Worm (Caenorhabditis elegans): Measurements from ENCODE around the gene Y39A1A.21.

Gene Y39A1A.21

ce11 chrIII:10703833-10704232, 3.0 kb downstream of the Y39A1A.21 start:
- TF ChIP-seq klf-2 (GFP tag; conservative IDR thresholded peaks at IDR 0.05) (no peak), ztf-23 (GFP tag; IDR thresholded peaks at IDR 0.05) (no peak), tab-1 (GFP tag; IDR thresholded peaks at IDR 0.05) (no peak), cog-1 (tag; optimal IDR thresholded peaks at IDR 0.05) (no peak), ref-1 (GFP tag; conservative IDR thresholded peaks at IDR 0.05) (no peak), T22C8.4 (GFP tag; IDR thresholded peaks at IDR 0.05) (no peak), flt-1 (GFP tag; IDR thresholded peaks at IDR 0.05) (no peak), med-1 (GFP tag; optimal IDR thresholded peaks at IDR 0.05; ENCODE audit: insufficient read depth) (no peak), ztf-29 (GFP tag; IDR thresholded peaks at IDR 0.05) (no peak)

- TF ChIP-seq ztf-23 (GFP tag; IDR thresholded peaks at IDR 0.05) (no peak), ztf-29 (GFP tag; IDR thresholded peaks at IDR 0.05) (no peak), tab-1 (GFP tag; IDR thresholded peaks at IDR 0.05) (no peak), ref-1 (GFP tag; conservative IDR thresholded peaks at IDR 0.05) (no peak), klf-2 (GFP tag; conservative IDR thresholded peaks at IDR 0.05) (no peak), cog-1 (tag; optimal IDR thresholded peaks at IDR 0.05) (no peak), med-1 (GFP tag; optimal IDR thresholded peaks at IDR 0.05; ENCODE audit: insufficient read depth) (no peak), T22C8.4 (GFP tag; IDR thresholded peaks at IDR 0.05) (no peak), flt-1 (GFP tag; IDR thresholded peaks at IDR 0.05) (no peak)
Observed at ce11 chrIII:10702805-10703204, 4.0 kb downstream of the Y39A1A.21 start.

- TF ChIP-seq ztf-23 (GFP tag; IDR thresholded peaks at IDR 0.05) (no peak), ztf-29 (GFP tag; IDR thresholded peaks at IDR 0.05) (no peak), cog-1 (tag; optimal IDR thresholded peaks at IDR 0.05) (no peak), ref-1 (GFP tag; conservative IDR thresholded peaks at IDR 0.05) (no peak), klf-2 (GFP tag; conservative IDR thresholded peaks at IDR 0.05) (no peak), med-1 (GFP tag; optimal IDR thresholded peaks at IDR 0.05; ENCODE audit: insufficient read depth) (no peak), tab-1 (GFP tag; IDR thresholded peaks at IDR 0.05) (no peak), flt-1 (GFP tag; IDR thresholded peaks at IDR 0.05) (no peak), T22C8.4 (GFP tag; IDR thresholded peaks at IDR 0.05) (no peak)
Observed at ce11 chrIII:10700460-10700859, 6.4 kb downstream of the Y39A1A.21 start, which contains the start of gene Y39A1A.20. TSS of gene Y39A1A.20 (minus strand) at chrIII:10700560.

ce11 chrIII:10694294-10694693, 12.5 kb downstream of the Y39A1A.21 start, which contains the start of the genes Y39A1A.18 and fmo-3:
TSS of gene Y39A1A.18 (minus strand) at chrIII:10694485.
TSS of gene fmo-3 (plus strand) at chrIII:10694681.
- TF ChIP-seq klf-2 (GFP tag; conservative IDR thresholded peaks at IDR 0.05) (no peak), ztf-29 (GFP tag; IDR thresholded peaks at IDR 0.05) (no peak), T22C8.4 (GFP tag; IDR thresholded peaks at IDR 0.05) (no peak), cog-1 (tag; optimal IDR thresholded peaks at IDR 0.05) (no peak), ref-1 (GFP tag; conservative IDR thresholded peaks at IDR 0.05) (no peak), tab-1 (GFP tag; IDR thresholded peaks at IDR 0.05) (no peak), ztf-23 (GFP tag; IDR thresholded peaks at IDR 0.05) (no peak), med-1 (GFP tag; optimal IDR thresholded peaks at IDR 0.05; ENCODE audit: insufficient read depth) (no peak), flt-1 (GFP tag; IDR thresholded peaks at IDR 0.05) (no peak)

ce11 chrIII:10691019-10691418, 15.8 kb downstream of the Y39A1A.21 start, which contains the start of gene Y39A1A.17:
TSS of gene Y39A1A.17 (minus strand) at chrIII:10691119.
- TF ChIP-seq ztf-29 (GFP tag; IDR thresholded peaks at IDR 0.05) (no peak), tab-1 (GFP tag; IDR thresholded peaks at IDR 0.05) (no peak), ref-1 (GFP tag; conservative IDR thresholded peaks at IDR 0.05) (no peak), klf-2 (GFP tag; conservative IDR thresholded peaks at IDR 0.05) (no peak), med-1 (GFP tag; optimal IDR thresholded peaks at IDR 0.05; ENCODE audit: insufficient read depth) (no peak), ztf-23 (GFP tag; IDR thresholded peaks at IDR 0.05) (no peak), cog-1 (tag; optimal IDR thresholded peaks at IDR 0.05) (no peak), flt-1 (GFP tag; IDR thresholded peaks at IDR 0.05) (no peak), T22C8.4 (GFP tag; IDR thresholded peaks at IDR 0.05) (no peak)

ce11 chrIII:10689057-10689456, 17.8 kb downstream of the Y39A1A.21 start, which contains the start of gene Y39A1A.31:
TSS of gene Y39A1A.31 (minus strand) at chrIII:10689157.
- TF ChIP-seq ztf-23 (GFP tag; IDR thresholded peaks at IDR 0.05): no peak
- no peak for TF ChIP-seq med-1 (GFP tag; optimal IDR thresholded peaks at IDR 0.05; ENCODE audit: insufficient read depth)
- no peak for TF ChIP-seq T22C8.4 (GFP tag; IDR thresholded peaks at IDR 0.05)
- TF ChIP-seq ref-1 (GFP tag; conservative IDR thresholded peaks at IDR 0.05): no peak
- TF ChIP-seq cog-1 (tag; optimal IDR thresholded peaks at IDR 0.05): no peak
- TF ChIP-seq ztf-29 (GFP tag; IDR thresholded peaks at IDR 0.05): no peak
- TF ChIP-seq klf-2 (GFP tag; conservative IDR thresholded peaks at IDR 0.05): no peak
- TF ChIP-seq flt-1 (GFP tag; IDR thresholded peaks at IDR 0.05): no peak

- TF ChIP-seq flt-1 (GFP tag; IDR thresholded peaks at IDR 0.05) (no peak), cog-1 (tag; optimal IDR thresholded peaks at IDR 0.05) (no peak), tab-1 (GFP tag; IDR thresholded peaks at IDR 0.05) (no peak), ztf-29 (GFP tag; IDR thresholded peaks at IDR 0.05) (no peak), med-1 (GFP tag; optimal IDR thresholded peaks at IDR 0.05; ENCODE audit: insufficient read depth) (no peak), ztf-23 (GFP tag; IDR thresholded peaks at IDR 0.05) (no peak), klf-2 (GFP tag; conservative IDR thresholded peaks at IDR 0.05) (no peak), ref-1 (GFP tag; conservative IDR thresholded peaks at IDR 0.05) (no peak), T22C8.4 (GFP tag; IDR thresholded peaks at IDR 0.05) (no peak)
Observed at ce11 chrIII:10678971-10679370, 27.9 kb downstream of the Y39A1A.21 start, which contains the start of gene Y39A1A.16. TSS of gene Y39A1A.16 (plus strand) at chrIII:10679271.

- no peak for TF ChIP-seq flt-1 (GFP tag; IDR thresholded peaks at IDR 0.05)
- TF ChIP-seq ztf-29 (GFP tag; IDR thresholded peaks at IDR 0.05): no peak
- no peak for TF ChIP-seq T22C8.4 (GFP tag; IDR thresholded peaks at IDR 0.05)
- TF ChIP-seq med-1 (GFP tag; optimal IDR thresholded peaks at IDR 0.05; ENCODE audit: insufficient read depth): no peak
- TF ChIP-seq ref-1 (GFP tag; conservative IDR thresholded peaks at IDR 0.05): no peak
- TF ChIP-seq tab-1 (GFP tag; IDR thresholded peaks at IDR 0.05): no peak
- no peak for TF ChIP-seq ztf-23 (GFP tag; IDR thresholded peaks at IDR 0.05)
- TF ChIP-seq klf-2 (GFP tag; conservative IDR thresholded peaks at IDR 0.05): no peak
- TF ChIP-seq cog-1 (tag; optimal IDR thresholded peaks at IDR 0.05): no peak
Observed at ce11 chrIII:10671894-10672293, 34.9 kb downstream of the Y39A1A.21 start.

ce11 chrIII:10666640-10667039, 40.2 kb downstream of the Y39A1A.21 start:
- TF ChIP-seq flt-1 (GFP tag; IDR thresholded peaks at IDR 0.05): no peak
- no peak for TF ChIP-seq cog-1 (tag; optimal IDR thresholded peaks at IDR 0.05)
- no peak for TF ChIP-seq ztf-23 (GFP tag; IDR thresholded peaks at IDR 0.05)
- TF ChIP-seq ztf-29 (GFP tag; IDR thresholded peaks at IDR 0.05): no peak
- TF ChIP-seq tab-1 (GFP tag; IDR thresholded peaks at IDR 0.05): no peak
- no peak for TF ChIP-seq med-1 (GFP tag; optimal IDR thresholded peaks at IDR 0.05; ENCODE audit: insufficient read depth)
- no peak for TF ChIP-seq T22C8.4 (GFP tag; IDR thresholded peaks at IDR 0.05)
- TF ChIP-seq klf-2 (GFP tag; conservative IDR thresholded peaks at IDR 0.05): no peak
- no peak for TF ChIP-seq ref-1 (GFP tag; conservative IDR thresholded peaks at IDR 0.05)
